Worm (Caenorhabditis elegans) whole organism, early embryonic: Measurements from ENCODE around the gene srv-16.

Experiments used
- aly-1 ChIP-seq: sonication (generic microtip); optimal IDR thresholded peaks from 2 replicates; lab custom pipeline; 2016; ENCODE audit warnings: missing genetic modification characterization, missing compliant biosample characterization
- hmg-4 ChIP-seq: fragments of 200-800 bp; sonication (Bioruptor generic); optimal IDR thresholded peaks from 2 replicates; lab custom pipeline; 2018; ENCODE audit warnings: mild to moderate bottlenecking, missing genetic modification characterization, missing compliant biosample characterization

DNA sequence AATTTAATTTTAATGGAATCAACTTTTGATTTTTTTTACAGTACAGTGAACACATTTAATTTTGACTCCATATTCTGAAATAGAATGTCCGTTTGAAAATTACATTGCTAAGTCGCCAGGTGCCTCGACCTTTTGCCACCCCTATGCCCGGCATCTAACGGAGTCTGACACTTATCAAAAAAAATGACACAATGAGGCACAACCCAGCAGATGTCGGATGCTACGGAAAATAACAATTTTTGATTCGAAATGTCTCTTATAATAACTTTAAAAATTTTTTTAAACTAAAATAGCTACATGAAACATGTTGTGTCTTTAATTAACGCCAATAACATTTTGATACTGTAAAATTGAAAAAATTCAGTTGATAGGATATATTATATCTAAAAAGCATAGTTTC, 21.6 kb upstream of the srv-16 start:
- TF ChIP-seq aly-1 (tag; lab: Kevin White, UChicago) (no peak), hmg-4 (no peak)
